Worm (Caenorhabditis elegans) whole organism, early embryonic: ENCODE data around the gene dcr-1.

ENCODE experiments used
- aly-1 ChIP-seq: sonication (generic microtip); optimal IDR thresholded peaks from 2 replicates; lab custom pipeline; 2016; ENCODE audit warnings: missing genetic modification characterization, missing compliant biosample characterization
- ama-1 ChIP-seq: fragments of 150-350 bp; optimal IDR thresholded peaks from 2 replicates; lab custom pipeline; 2014
- ceh-13 ChIP-seq: fragments of 200-800 bp; sonication (Bioruptor generic); optimal IDR thresholded peaks from 2 replicates; lab custom pipeline; 2018; ENCODE audit warnings: mild to moderate bottlenecking, missing genetic modification characterization, missing compliant biosample characterization
- ceh-36 ChIP-seq: sonication (generic microtip); optimal IDR thresholded peaks from 2 replicates; lab custom pipeline; 2016; ENCODE audit warnings: missing genetic modification characterization, inconsistent platforms, missing compliant biosample characterization
- ets-7 ChIP-seq: sonication (generic microtip); optimal IDR thresholded peaks from 2 replicates; lab custom pipeline; 2016; ENCODE audit warnings: missing genotype, missing genetic modification characterization, missing compliant biosample characterization
- flt-1 ChIP-seq: fragments of 200-800 bp; sonication (Bioruptor generic); IDR thresholded peaks from 2 replicates; pipeline ENCODE4 v1.3.6; 2022; ENCODE audit warnings: missing genetic modification characterization, missing compliant biosample characterization
- hnd-1 ChIP-seq: sonication (generic microtip); optimal IDR thresholded peaks from 2 replicates; lab custom pipeline; 2016; ENCODE audit warnings: missing genetic modification characterization, missing compliant biosample characterization
- pes-1 ChIP-seq: fragments of 200-800 bp; sonication (Bioruptor generic); IDR thresholded peaks from 2 replicates; pipeline ENCODE4 v1.3.6; 2022; ENCODE audit warnings: missing genetic modification reagents, missing genetic modification characterization, missing compliant biosample characterization
- scrt-1 ChIP-seq: fragments of 200-800 bp; sonication (Bioruptor generic); IDR thresholded peaks from 2 replicates; pipeline ENCODE4 v1.3.6; 2022; ENCODE audit warnings: missing genetic modification characterization, missing compliant biosample characterization
- tbx-11 ChIP-seq: fragments of 200-800 bp; sonication (Bioruptor generic); IDR thresholded peaks from 2 replicates; pipeline ENCODE4 v1.3.6; 2022; ENCODE audit warnings: missing genetic modification characterization, missing compliant biosample characterization
- tra-4 ChIP-seq: sonication (generic microtip); optimal IDR thresholded peaks from 2 replicates; lab custom pipeline; 2017; ENCODE audit warnings: missing genetic modification characterization, missing compliant biosample characterization

DNA sequence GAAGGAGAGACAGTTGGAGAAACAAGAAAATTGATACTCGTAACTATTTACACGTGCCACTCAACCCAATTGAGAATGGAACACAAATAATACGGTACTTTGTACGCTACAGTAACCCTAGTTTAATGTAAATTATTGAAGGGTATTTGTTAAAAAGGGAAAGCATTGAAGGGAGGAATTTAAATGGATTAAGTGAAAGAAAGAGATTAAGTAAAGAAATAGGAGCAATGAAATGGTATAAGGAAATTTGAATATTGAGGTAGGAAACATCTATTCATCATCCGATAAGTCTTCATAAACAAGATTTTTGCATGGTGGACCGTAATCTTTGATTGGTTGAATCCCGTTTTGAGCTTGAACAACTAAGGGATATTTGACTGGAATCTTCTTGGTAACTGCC, 31.3 kb upstream of the dcr-1 start:
- TF ChIP-seq ama-1 (lab: Kevin White, UChicago): no peak
- TF ChIP-seq flt-1 (GFP tag; lab: Robert Waterston, UW): no peak
- TF ChIP-seq tbx-11 (GFP tag; lab: Robert Waterston, UW): no peak
- TF ChIP-seq tra-4: no peak
- TF ChIP-seq ceh-36 (tag; lab: Kevin White, UChicago): no peak
- TF ChIP-seq aly-1: no peak
- no peak for TF ChIP-seq ets-7 (tag; lab: Kevin White, UChicago)
- no peak for TF ChIP-seq hnd-1 (tag; lab: Kevin White, UChicago)
- no peak for TF ChIP-seq ceh-13 (GFP tag; lab: Kevin White, UChicago)
- TF ChIP-seq pes-1 (GFP tag; lab: Robert Waterston, UW): no peak
- no peak for TF ChIP-seq scrt-1
